Worm (Caenorhabditis elegans): ENCODE results near the gene T05C12.9.

Gene T05C12.9

ce11 chrII:8214367-8214766 is 21.3 kb upstream of the T05C12.9 start, which contains the start of gene M110.10:
M110.10 (minus strand) TSS chrII:8214467.
- TF ChIP-seq F13H6.1 (tag; optimal IDR thresholded peaks at IDR 0.05) (no peak), npax-4 (tag; optimal IDR thresholded peaks at IDR 0.05) (no peak), ceh-19 (GFP tag; optimal IDR thresholded peaks at IDR 0.05) (no peak), ceh-45 (GFP tag; IDR thresholded peaks at IDR 0.05) (no peak)

ce11 chrII:8212680-8213079 is 19.7 kb upstream of the T05C12.9 start, which contains the start of gene twk-3:
twk-3 (minus strand) TSS chrII:8212780.
- TF ChIP-seq ceh-22 (tag; optimal IDR thresholded peaks at IDR 0.05) (no peak), unc-3 (GFP tag; conservative IDR thresholded peaks at IDR 0.05) (no peak), unc-3 (tag; optimal IDR thresholded peaks at IDR 0.05) (no peak), C38D4.7 (GFP tag; optimal IDR thresholded peaks at IDR 0.05) (no peak), ceh-18 (tag; optimal IDR thresholded peaks at IDR 0.05) (no peak), mec-3 (tag; optimal IDR thresholded peaks at IDR 0.05; ENCODE audit: borderline replicate concordance) (no peak), zip-5 (tag; optimal IDR thresholded peaks at IDR 0.05) (no peak), elt-2 (tag; optimal IDR thresholded peaks at IDR 0.05) (no peak), ceh-34 (tag; optimal IDR thresholded peaks at IDR 0.05) (no peak), nhr-11 (tag; optimal IDR thresholded peaks at IDR 0.05) (no peak), ama-1 (optimal IDR thresholded peaks at IDR 0.05) (no peak), unc-55 (GFP tag; optimal IDR thresholded peaks at IDR 0.05) (no peak), F13H6.1 (tag; optimal IDR thresholded peaks at IDR 0.05) (no peak), pax-1 (tag; optimal IDR thresholded peaks at IDR 0.05) (no peak), lin-11 (tag; optimal IDR thresholded peaks at IDR 0.05) (no peak), hlh-13 (GFP tag; optimal IDR thresholded peaks at IDR 0.05) (no peak), sox-4 (tag; optimal IDR thresholded peaks at IDR 0.05) (no peak), ceh-2 (tag; optimal IDR thresholded peaks at IDR 0.05) (no peak)

- TF ChIP-seq ceh-22 (tag; optimal IDR thresholded peaks at IDR 0.05), result no peak
- no peak for TF ChIP-seq fax-1 (tag; optimal IDR thresholded peaks at IDR 0.05)
- TF ChIP-seq ref-2 (tag; optimal IDR thresholded peaks at IDR 0.05), result no peak
- no peak for TF ChIP-seq ceh-19 (GFP tag; optimal IDR thresholded peaks at IDR 0.05)
- no peak for TF ChIP-seq pros-1 (tag; optimal IDR thresholded peaks at IDR 0.05)
- no peak for TF ChIP-seq ceh-6 (GFP tag; optimal IDR thresholded peaks at IDR 0.05)
- no peak for TF ChIP-seq tbx-7 (tag; optimal IDR thresholded peaks at IDR 0.05)
- TF ChIP-seq nfya-1 (tag; optimal IDR thresholded peaks at IDR 0.05), result no peak
- no peak for TF ChIP-seq che-1 (tag; optimal IDR thresholded peaks at IDR 0.05)
- no peak for TF ChIP-seq K02D7.2 (tag; optimal IDR thresholded peaks at IDR 0.05)
- TF ChIP-seq zip-5 (tag; optimal IDR thresholded peaks at IDR 0.05), result no peak
- TF ChIP-seq hlh-15 (tag; optimal IDR thresholded peaks at IDR 0.05), result no peak
- TF ChIP-seq sox-4 (tag; optimal IDR thresholded peaks at IDR 0.05), result no peak
Observed at ce11 chrII:8209476-8209875, 16.4 kb upstream of the T05C12.9 start, which contains the start of gene M110.8. M110.8 (minus strand) TSS chrII:8209576.

ce11 chrII:8205612-8206011 is 12.6 kb upstream of the T05C12.9 start:
- no peak for TF ChIP-seq gmeb-2 (tag; optimal IDR thresholded peaks at IDR 0.05)
- TF ChIP-seq sox-2 (GFP tag; IDR thresholded peaks at IDR 0.05), result no peak
- no peak for TF ChIP-seq pax-1 (tag; optimal IDR thresholded peaks at IDR 0.05)
- TF ChIP-seq ceh-19 (GFP tag; optimal IDR thresholded peaks at IDR 0.05), result no peak
- no peak for TF ChIP-seq mec-3 (tag; optimal IDR thresholded peaks at IDR 0.05; ENCODE audit: borderline replicate concordance)
- no peak for TF ChIP-seq K09A11.1 (tag; optimal IDR thresholded peaks at IDR 0.05; ENCODE audit: insufficient read depth)
- TF ChIP-seq sox-4 (tag; optimal IDR thresholded peaks at IDR 0.05), result no peak
- TF ChIP-seq madf-2 (tag; optimal IDR thresholded peaks at IDR 0.05), result no peak
- TF ChIP-seq ceh-9 (tag; optimal IDR thresholded peaks at IDR 0.05), result no peak
- no peak for TF ChIP-seq ets-4 (tag; optimal IDR thresholded peaks at IDR 0.05)
- TF ChIP-seq lim-6 (tag; optimal IDR thresholded peaks at IDR 0.05), result no peak
- TF ChIP-seq unc-3 (GFP tag; conservative IDR thresholded peaks at IDR 0.05), result no peak
- no peak for TF ChIP-seq unc-3 (tag; optimal IDR thresholded peaks at IDR 0.05)
- no peak for TF ChIP-seq fax-1 (tag; optimal IDR thresholded peaks at IDR 0.05)
- no peak for TF ChIP-seq hlh-6 (tag; optimal IDR thresholded peaks at IDR 0.05)
- TF ChIP-seq ceh-14 (tag; optimal IDR thresholded peaks at IDR 0.05), result no peak
- no peak for TF ChIP-seq pqm-1 (tag; optimal IDR thresholded peaks at IDR 0.05)
- TF ChIP-seq npax-4 (tag; optimal IDR thresholded peaks at IDR 0.05), result no peak
- TF ChIP-seq pros-1 (tag; optimal IDR thresholded peaks at IDR 0.05), result no peak
- TF ChIP-seq dmd-4 (tag; optimal IDR thresholded peaks at IDR 0.05; ENCODE audit: borderline replicate concordance), result no peak
- no peak for TF ChIP-seq ttx-3 (tag; optimal IDR thresholded peaks at IDR 0.05)
